Worm (Caenorhabditis elegans) whole organism, late embryonic: ENCODE results near the gene F41C3.2.

Experiments used
- C38D4.7 ChIP-seq: fragments of 200-800 bp; sonication (Bioruptor generic); optimal IDR thresholded peaks from 2 replicates; lab custom pipeline; 2018; ENCODE audit warnings: mild to moderate bottlenecking, missing genetic modification characterization, moderate library complexity, missing compliant biosample characterization
- F13H6.1 ChIP-seq: sonication (generic microtip); optimal IDR thresholded peaks from 2 replicates; lab custom pipeline; 2016; ENCODE audit warnings: missing genetic modification characterization, missing compliant biosample characterization
- Y22D7AL.16 ChIP-seq: sonication (generic microtip); optimal IDR thresholded peaks from 2 replicates; lab custom pipeline; 2016; ENCODE audit warnings: missing genetic modification characterization, missing compliant biosample characterization
- ama-1 ChIP-seq: fragments of 150-350 bp; optimal IDR thresholded peaks from 2 replicates; lab custom pipeline; 2014
- dmd-4 ChIP-seq: sonication (generic microtip); optimal IDR thresholded peaks from 2 replicates; lab custom pipeline; 2016; ENCODE audit warnings: borderline replicate concordance, missing genetic modification characterization, missing compliant biosample characterization
- hlh-30 ChIP-seq: sonication (generic microtip); optimal IDR thresholded peaks from 2 replicates; lab custom pipeline; 2017; ENCODE audit warnings: antibody characterized with exemption, missing genetic modification characterization, missing compliant biosample characterization; ENCODE audit not compliant: insufficient read depth
- nfya-1 ChIP-seq: sonication (generic microtip); optimal IDR thresholded peaks from 2 replicates; lab custom pipeline; 2017; ENCODE audit warnings: missing genetic modification characterization, mild to moderate bottlenecking, missing compliant biosample characterization, antibody characterized with exemption, moderate library complexity
- pat-9 ChIP-seq: fragments of 200-800 bp; sonication (Bioruptor generic); optimal IDR thresholded peaks from 2 replicates; lab custom pipeline; 2018; ENCODE audit warnings: mild to moderate bottlenecking, missing genetic modification characterization, moderate library complexity, missing compliant biosample characterization
- pqm-1 ChIP-seq: sonication (generic microtip); optimal IDR thresholded peaks from 2 replicates; lab custom pipeline; 2016; ENCODE audit warnings: missing genetic modification characterization, missing compliant biosample characterization
- syd-9 ChIP-seq: sonication (generic microtip); optimal IDR thresholded peaks from 2 replicates; lab custom pipeline; 2016; ENCODE audit warnings: mild to moderate bottlenecking, missing genetic modification characterization, moderate library complexity, missing compliant biosample characterization
- unc-55 ChIP-seq: sonication (generic microtip); optimal IDR thresholded peaks from 2 replicates; lab custom pipeline; 2017; ENCODE audit warnings: missing biosample characterization, missing genetic modification reagents, missing genetic modification characterization

DNA sequence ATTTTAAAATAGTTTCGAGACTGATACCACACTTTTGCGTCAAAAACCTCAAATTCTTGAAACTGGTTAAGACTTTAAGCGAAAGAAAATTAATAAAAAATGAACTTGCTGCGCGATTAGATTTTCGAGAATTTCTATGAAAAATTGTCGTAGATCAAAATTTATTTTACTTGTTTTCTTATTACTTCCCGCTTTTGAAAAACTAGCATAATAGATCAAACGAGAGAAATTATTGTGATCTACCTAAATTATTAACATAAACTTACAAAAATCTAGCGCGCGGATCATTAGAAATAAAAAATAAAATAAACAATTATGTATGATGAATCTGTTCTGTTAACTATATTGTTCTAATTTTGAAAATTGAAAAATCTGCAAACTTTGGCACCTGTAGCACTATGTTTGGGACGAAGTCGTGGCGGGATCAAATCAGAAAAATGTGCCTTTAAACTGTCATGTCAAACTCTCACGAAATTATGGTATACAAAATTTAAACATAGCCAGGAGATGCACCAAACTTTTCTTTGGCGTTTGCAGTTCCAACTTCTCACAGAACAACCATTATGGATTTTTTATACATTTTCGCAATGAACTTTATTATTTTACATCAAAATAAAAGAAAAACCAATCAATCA, 22.9 kb upstream of the F41C3.2 start:
- no peak for TF ChIP-seq unc-55 (GFP tag; lab: Kevin White, UChicago)
- no peak for TF ChIP-seq syd-9 (tag; lab: Kevin White, UChicago)
- TF ChIP-seq pqm-1 = no peak
- no peak for TF ChIP-seq Y22D7AL.16 (tag; lab: Kevin White, UChicago)
- TF ChIP-seq hlh-30 (tag; lab: Kevin White, UChicago) = no peak
- TF ChIP-seq pat-9 (tag; lab: Kevin White, UChicago) = no peak
- no peak for TF ChIP-seq F13H6.1
- TF ChIP-seq C38D4.7 (GFP tag; lab: Kevin White, UChicago) = no peak
- TF ChIP-seq ama-1 (lab: Kevin White, UChicago) = no peak
- no peak for TF ChIP-seq nfya-1 (tag; lab: Kevin White, UChicago)
- no peak for TF ChIP-seq dmd-4
